Fruit fly (Drosophila melanogaster) whole organism, embryonic: Measurements from ENCODE around the gene odd.

Experiments used
- B-H1 ChIP-seq: fragments of 200-800 bp; sonication (Bioruptor generic); IDR thresholded peaks from 3 replicates; pipeline ENCODE4 v1.3.6; 2022; ENCODE audit warnings: missing biosample characterization, missing genetic modification characterization
- CG10147 ChIP-seq: fragments of 200-800 bp; sonication (Bioruptor generic); optimal IDR thresholded peaks from 2 replicates; lab custom pipeline; 2019; ENCODE audit warnings: missing biosample characterization, mild to moderate bottlenecking, missing genetic modification characterization, moderate library complexity
- CG10209 ChIP-seq: fragments of 200-800 bp; sonication (Bioruptor generic); optimal IDR thresholded peaks from 3 replicates; lab custom pipeline; 2017; ENCODE audit warnings: missing biosample characterization, mild to moderate bottlenecking, missing genetic modification characterization, missing genetic modification reagents
- CG1024 ChIP-seq: fragments of 200-800 bp; sonication (Bioruptor generic); IDR thresholded peaks from 2 replicates; pipeline ENCODE4 v1.3.6; 2022; ENCODE audit warnings: missing biosample characterization, missing genetic modification characterization
- CG10267 ChIP-seq: fragments of 200-800 bp; sonication (Bioruptor generic); optimal IDR thresholded peaks from 2 replicates; lab custom pipeline; 2018; ENCODE audit warnings: missing biosample characterization, mild to moderate bottlenecking, missing genetic modification characterization, moderate library complexity
- CG10274 ChIP-seq: fragments of 200-800 bp; sonication (Bioruptor generic); optimal IDR thresholded peaks from 3 replicates; lab custom pipeline; 2017; ENCODE audit warnings: missing biosample characterization, mild to moderate bottlenecking, missing genetic modification characterization
- CG10565 ChIP-seq: fragments of 200-800 bp; sonication (Bioruptor generic); optimal IDR thresholded peaks from 3 replicates; lab custom pipeline; 2016; ENCODE audit warnings: missing biosample characterization, mild to moderate bottlenecking, missing genetic modification characterization
- CG11456 ChIP-seq: fragments of 200-800 bp; sonication (Bioruptor generic); IDR thresholded peaks from 3 replicates; pipeline ENCODE4 v1.3.6; 2022; ENCODE audit warnings: missing biosample characterization, missing genetic modification characterization
- CG12769 ChIP-seq: fragments of 200-800 bp; sonication (Bioruptor generic); optimal IDR thresholded peaks from 2 replicates; lab custom pipeline; 2019; ENCODE audit warnings: missing biosample characterization, mild to moderate bottlenecking, missing genetic modification characterization, moderate library complexity
- CG13624 ChIP-seq: fragments of 200-800 bp; sonication (Bioruptor generic); optimal IDR thresholded peaks from 2 replicates; lab custom pipeline; 2016; ENCODE audit warnings: missing biosample characterization, missing genetic modification characterization
- CG15601 ChIP-seq: fragments of 200-800 bp; sonication (Bioruptor generic); optimal IDR thresholded peaks from 3 replicates; lab custom pipeline; 2019; ENCODE audit warnings: missing biosample characterization, mild to moderate bottlenecking, missing genetic modification characterization, moderate library complexity
- CG18599 ChIP-seq: fragments of 200-800 bp; sonication (Bioruptor generic); optimal IDR thresholded peaks from 3 replicates; lab custom pipeline; 2017; ENCODE audit warnings: missing biosample characterization, missing genetic modification characterization, mild to moderate bottlenecking, moderate library complexity, missing genetic modification reagents
- CG2120 ChIP-seq: fragments of 200-800 bp; sonication (Bioruptor generic); optimal IDR thresholded peaks from 3 replicates; lab custom pipeline; 2016; ENCODE audit warnings: missing biosample characterization, missing genetic modification characterization
- CG2678 ChIP-seq: fragments of 200-800 bp; sonication (Bioruptor generic); optimal IDR thresholded peaks from 3 replicates; lab custom pipeline; 2019; ENCODE audit warnings: missing biosample characterization, mild to moderate bottlenecking, missing genetic modification characterization, moderate library complexity
- CG2712 ChIP-seq: fragments of 200-800 bp; optimal IDR thresholded peaks from 3 replicates; lab custom pipeline; 2019; ENCODE audit warnings: missing biosample characterization, mild to moderate bottlenecking, missing genetic modification characterization, moderate library complexity
- CG31441 ChIP-seq: fragments of 200-800 bp; sonication (Bioruptor generic); IDR thresholded peaks from 2 replicates; pipeline ENCODE4 v1.3.6; 2022; ENCODE audit warnings: missing biosample characterization, missing genetic modification characterization
- CG32532 ChIP-seq: fragments of 200-800 bp; sonication (Bioruptor generic); IDR thresholded peaks from 2 replicates; pipeline ENCODE4 v1.3.6; 2022; ENCODE audit warnings: missing biosample characterization, missing genetic modification characterization
- CG4404 ChIP-seq: fragments of 200-800 bp; sonication (Bioruptor generic); IDR thresholded peaks from 2 replicates; pipeline ENCODE4 v1.3.6; 2022; ENCODE audit warnings: missing biosample characterization, missing genetic modification characterization
- CG6689 ChIP-seq: fragments of 200-800 bp; sonication (Bioruptor generic); IDR thresholded peaks from 2 replicates; pipeline ENCODE4 v1.3.6; 2022; ENCODE audit warnings: missing biosample characterization, missing genetic modification characterization
- CG7271 ChIP-seq: fragments of 200-800 bp; sonication (Bioruptor generic); optimal IDR thresholded peaks from 2 replicates; lab custom pipeline; 2018; ENCODE audit warnings: missing biosample characterization, mild to moderate bottlenecking, missing genetic modification characterization, moderate library complexity
- CG7786 ChIP-seq: fragments of 200-800 bp; sonication (Bioruptor generic); optimal IDR thresholded peaks from 2 replicates; lab custom pipeline; 2016; ENCODE audit warnings: missing biosample characterization, missing genetic modification characterization
- CG9932 ChIP-seq: fragments of 200-800 bp; sonication (Bioruptor generic); IDR thresholded peaks from 2 replicates; pipeline ENCODE4 v1.3.6; 2022; ENCODE audit warnings: missing biosample characterization, missing genetic modification characterization
- CoRest ChIP-seq: fragments of 200-800 bp; sonication (Bioruptor generic); optimal IDR thresholded peaks from 3 replicates; lab custom pipeline; 2018; ENCODE audit warnings: missing biosample characterization, mild to moderate bottlenecking, missing genetic modification characterization, moderate library complexity
- D19A ChIP-seq: fragments of 200-800 bp; optimal IDR thresholded peaks from 3 replicates; lab custom pipeline; 2019; ENCODE audit warnings: missing biosample characterization, mild to moderate bottlenecking, missing genetic modification characterization, moderate library complexity
- Dip3 ChIP-seq: fragments of 200-800 bp; sonication (Bioruptor generic); optimal IDR thresholded peaks from 3 replicates; lab custom pipeline; 2016; ENCODE audit warnings: missing biosample characterization, missing genetic modification characterization
- Eip74EF ChIP-seq, 2 experiments: fragments of 200-800 bp in 1 of 2; fragments of >200 bp in 1 of 2; sonication (Bioruptor generic) in 1 of 2; optimal IDR thresholded peaks; 2 replicates each; lab custom pipeline; 2017 to 2019; ENCODE audit warnings: missing biosample characterization in 2 of 2, missing genetic modification characterization in 2 of 2, mild to moderate bottlenecking in 1 of 2, moderate library complexity in 1 of 2
- Fer1 ChIP-seq: fragments of 200-800 bp; sonication (Bioruptor generic); optimal IDR thresholded peaks from 2 replicates; lab custom pipeline; 2017; ENCODE audit warnings: missing biosample characterization, mild to moderate bottlenecking, missing genetic modification characterization
- Fer3 ChIP-seq: fragments of 200-800 bp; sonication (Bioruptor generic); optimal IDR thresholded peaks from 2 replicates; lab custom pipeline; 2018; ENCODE audit warnings: missing biosample characterization, mild to moderate bottlenecking, missing genetic modification characterization, moderate library complexity
- Gug ChIP-seq: fragments of 200-800 bp; sonication (Bioruptor generic); IDR thresholded peaks from 4 replicates; pipeline ENCODE4 v1.3.6; 2022; ENCODE audit warnings: missing biosample characterization, missing genetic modification characterization
- HHEX ChIP-seq: fragments of 200-800 bp; sonication (Bioruptor generic); optimal IDR thresholded peaks from 3 replicates; lab custom pipeline; 2017; ENCODE audit warnings: missing biosample characterization, mild to moderate bottlenecking, missing genetic modification characterization, missing genetic modification reagents
- Meics ChIP-seq: fragments of 200-800 bp; sonication (Bioruptor generic); optimal IDR thresholded peaks from 2 replicates; lab custom pipeline; 2017; ENCODE audit warnings: missing biosample characterization, mild to moderate bottlenecking, missing genetic modification characterization
- NfI ChIP-seq: fragments of 200-800 bp; sonication (Bioruptor generic); optimal IDR thresholded peaks from 3 replicates; lab custom pipeline; 2018; ENCODE audit warnings: missing biosample characterization, mild to moderate bottlenecking, missing genetic modification characterization, moderate library complexity
- PHDP ChIP-seq: fragments of 200-800 bp; sonication (Bioruptor generic); optimal IDR thresholded peaks from 3 replicates; lab custom pipeline; 2018; ENCODE audit warnings: missing biosample characterization, mild to moderate bottlenecking, missing genetic modification characterization, moderate library complexity
- Ptx1 ChIP-seq: fragments of 200-800 bp; sonication (Bioruptor generic); IDR thresholded peaks from 2 replicates; pipeline ENCODE4 v1.3.6; 2022; ENCODE audit warnings: missing biosample characterization, missing genetic modification characterization
- Six4 ChIP-seq: fragments of 200-800 bp; sonication (Bioruptor generic); optimal IDR thresholded peaks from 2 replicates; lab custom pipeline; 2016; ENCODE audit warnings: missing biosample characterization, missing genetic modification characterization
- Xbp1 ChIP-seq: fragments of 200-800 bp; sonication (Bioruptor generic); optimal IDR thresholded peaks from 3 replicates; lab custom pipeline; 2016; ENCODE audit warnings: missing biosample characterization, mild to moderate bottlenecking, missing genetic modification characterization
- Xrp1 ChIP-seq: fragments of 200-800 bp; sonication (Bioruptor generic); IDR thresholded peaks from 2 replicates; pipeline ENCODE4 v1.3.6; 2022; ENCODE audit warnings: missing biosample characterization, missing genetic modification characterization
- chinmo ChIP-seq: fragments of 200-800 bp; sonication (Bioruptor generic); IDR thresholded peaks from 4 replicates; pipeline ENCODE4 v1.3.6; 2022; ENCODE audit warnings: missing biosample characterization, missing genetic modification characterization; ENCODE audit not compliant: partially characterized antibody
- disco-r ChIP-seq: fragments of 200-800 bp; sonication (Bioruptor generic); optimal IDR thresholded peaks from 2 replicates; lab custom pipeline; 2016; ENCODE audit warnings: missing biosample characterization, missing genetic modification characterization
- ind ChIP-seq: fragments of 200-800 bp; sonication (Bioruptor generic); optimal IDR thresholded peaks from 3 replicates; lab custom pipeline; 2016; ENCODE audit warnings: missing biosample characterization, missing genetic modification characterization
- jigr1 ChIP-seq: fragments of 200-800 bp; sonication (Bioruptor generic); IDR thresholded peaks from 3 replicates; pipeline ENCODE4 v1.3.6; 2022; ENCODE audit warnings: missing biosample characterization, missing genetic modification characterization
- prd ChIP-seq, 3 experiments: fragments of >200 bp in 2 of 3; fragments of 200-800 bp in 1 of 3; sonication (Bioruptor generic) in 1 of 3; optimal IDR thresholded peaks in 2 of 3; IDR thresholded peaks in 1 of 3; 2 replicates in 2 of 3; 3 replicates in 1 of 3; pipeline versions ENCODE4 v1.3.6 to Lab custom; 2017 to 2022; ENCODE audit warnings: missing biosample characterization in 1 of 3, missing genetic modification characterization in 1 of 3
- scrt ChIP-seq: fragments of 200-800 bp; sonication (Bioruptor generic); optimal IDR thresholded peaks from 2 replicates; lab custom pipeline; 2018; ENCODE audit warnings: missing biosample characterization, mild to moderate bottlenecking, missing genetic modification characterization, moderate library complexity
- seq ChIP-seq: fragments of 200-800 bp; sonication (Bioruptor generic); IDR thresholded peaks from 2 replicates; pipeline ENCODE4 v1.3.6; 2022; ENCODE audit warnings: missing biosample characterization, missing genetic modification characterization
- stwl ChIP-seq: fragments of 200-800 bp; sonication (Bioruptor generic); optimal IDR thresholded peaks from 3 replicates; lab custom pipeline; 2018; ENCODE audit warnings: missing biosample characterization, mild to moderate bottlenecking, missing genetic modification characterization, moderate library complexity
- toy ChIP-seq: fragments of 200-800 bp; sonication (Bioruptor generic); IDR thresholded peaks from 2 replicates; pipeline ENCODE4 v1.3.6; 2022; ENCODE audit warnings: missing biosample characterization, missing genetic modification characterization
- unc-4 ChIP-seq: fragments of 200-800 bp; sonication (Bioruptor generic); IDR thresholded peaks from 2 replicates; pipeline ENCODE4 v1.3.6; 2022; ENCODE audit warnings: missing biosample characterization, missing genetic modification characterization; ENCODE audit not compliant: partially characterized antibody
- unpg ChIP-seq: fragments of 200-800 bp; sonication (Bioruptor generic); optimal IDR thresholded peaks from 3 replicates; lab custom pipeline; 2018; ENCODE audit warnings: missing biosample characterization, mild to moderate bottlenecking, missing genetic modification characterization, moderate library complexity
- usp ChIP-seq: fragments of >200 bp; optimal IDR thresholded peaks from 2 replicates; lab custom pipeline; 2017; ENCODE audit warnings: missing biosample characterization, missing genetic modification characterization

odd gene

DNA sequence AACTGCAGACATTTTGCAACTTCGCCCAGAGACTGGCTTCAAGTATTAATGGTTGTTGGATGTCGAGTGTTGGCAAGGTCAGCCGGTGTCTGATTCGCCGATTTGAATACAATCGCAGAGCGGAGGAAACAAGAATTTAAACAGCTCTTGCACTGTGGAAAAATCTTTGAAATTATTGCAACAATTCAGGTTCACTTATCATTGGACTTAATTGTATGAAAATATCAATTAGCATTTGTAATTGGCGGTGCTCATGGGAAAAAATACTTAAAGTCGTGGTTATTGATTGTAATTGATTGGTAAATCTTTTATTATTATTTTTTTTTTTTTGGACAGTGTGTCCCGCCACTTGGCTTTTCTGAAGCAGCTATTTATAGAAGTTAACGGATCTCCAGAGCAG lies 22.9 kb upstream of the odd start (continued):
- TF ChIP-seq Fer3 (peak; percentile 43), disco-r (GFP tag; lab: Kevin White, UChicago) (no peak), CG10565 (GFP tag; lab: Kevin White, UChicago) (no peak), CG11456 (GFP tag; lab: Robert Waterston, UW) (0 out of 3 replicates have a peak, but pooled peaks have one; percentile 49), scrt (peak; percentile 25), CG12769 (peak; percentile 5), CG6689 (GFP tag; lab: Robert Waterston, UW) (peak; percentile 61), CG10209 (GFP tag; lab: Kevin White, UChicago) (no peak), CG9932 (GFP tag; lab: Robert Waterston, UW) (peak; percentile 70), PHDP (tag; lab: Kevin White, UChicago) (peak; percentile 34), usp (no peak), unc-4 (no peak), CoRest (tag; lab: Kevin White, UChicago) (peak; percentile 25), HHEX (GFP tag; lab: Kevin White, UChicago) (peak; percentile 45), CG2712 (tag; lab: Kevin White, UChicago) (peak; percentile 2), Gug (peak; percentile 20; the same call in 1 of the 4 replicates), NfI (GFP tag; lab: Kevin White, UChicago) (peak; percentile 8), prd (optimal IDR thresholded peaks at IDR 0.05; lab: Kevin White, UChicago) (no peak), prd (GFP tag; IDR thresholded peaks at IDR 0.05; lab: Robert Waterston, UW) (peak; percentile 73; the same call in 2 of the 3 replicates), CG10274 (GFP tag; lab: Kevin White, UChicago) (no peak), CG4404 (GFP tag; lab: Robert Waterston, UW) (0 out of 2 replicates have a peak, but pooled peaks have one; percentile 19), CG2678 (tag; lab: Kevin White, UChicago) (peak; percentile 50), Xrp1 (GFP tag; lab: Robert Waterston, UW) (peak; percentile 55; the same call in 1 of the 2 replicates), Eip74EF (GFP tag; optimal IDR thresholded peaks at IDR 0.05; lab: Kevin White, UChicago) (no peak), CG15601 (no peak), ind (GFP tag; lab: Kevin White, UChicago) (peak; percentile 38), Six4 (no peak), Meics (GFP tag; lab: Kevin White, UChicago) (peak; percentile 61), seq (GFP tag; lab: Robert Waterston, UW) (0 out of 2 replicates have a peak, but pooled peaks have one; percentile 35), CG10147 (GFP tag; lab: Kevin White, UChicago) (peak; percentile 29), stwl (tag; lab: Kevin White, UChicago) (no peak), jigr1 (GFP tag; lab: Robert Waterston, UW) (no peak), Xbp1 (GFP tag; lab: Kevin White, UChicago) (peak; percentile 4), CG18599 (peak; percentile 28), CG7786 (GFP tag; lab: Kevin White, UChicago) (peak; percentile 12), D19A (tag; lab: Kevin White, UChicago) (no peak), CG32532 (GFP tag; lab: Robert Waterston, UW) (peak; percentile 85), CG7271 (tag; lab: Kevin White, UChicago) (no peak), Dip3 (GFP tag; lab: Kevin White, UChicago) (peak; percentile 40), toy (GFP tag; lab: Robert Waterston, UW) (peak; percentile 17; the same call in 1 of the 2 replicates), CG2120 (GFP tag; lab: Kevin White, UChicago) (peak; percentile 75), unpg (GFP tag; lab: Kevin White, UChicago) (peak; percentile 29), Fer1 (GFP tag; lab: Kevin White, UChicago) (no peak), chinmo (0 out of 4 replicates have a peak, but pooled peaks have one; percentile 42), CG1024 (GFP tag; lab: Robert Waterston, UW) (no peak), B-H1 (GFP tag; lab: Robert Waterston, UW) (no peak), CG10267 (tag; lab: Kevin White, UChicago) (peak; percentile 1), CG31441 (GFP tag; lab: Robert Waterston, UW) (0 out of 2 replicates have a peak, but pooled peaks have one; percentile 23), Ptx1 (GFP tag; lab: Robert Waterston, UW) (peak; percentile 44; the same call in 1 of the 2 replicates), CG13624 (GFP tag; lab: Kevin White, UChicago) (peak; percentile 56)
